Worm (Caenorhabditis elegans) whole organism, midembryonic: ENCODE results near the gene C17A2.4.
A peak's percentile ranks its signal among the peaks of the same experiment; 100 is the strongest.

Experiments used
- T22C8.4 ChIP-seq: fragments of 200-800 bp; sonication (Bioruptor generic); IDR thresholded peaks from 2 replicates; pipeline ENCODE4 v1.3.6; 2022; ENCODE audit warnings: missing genetic modification characterization, missing compliant biosample characterization
- cog-1 ChIP-seq: sonication (generic microtip); optimal IDR thresholded peaks from 2 replicates; lab custom pipeline; 2016; ENCODE audit warnings: missing genetic modification characterization, missing compliant biosample characterization
- flt-1 ChIP-seq: fragments of 200-800 bp; sonication (Bioruptor generic); IDR thresholded peaks from 2 replicates; pipeline ENCODE4 v1.3.6; 2022; ENCODE audit warnings: missing genetic modification characterization, missing compliant biosample characterization
- klf-2 ChIP-seq: fragments of 200-800 bp; sonication (Bioruptor generic); conservative IDR thresholded peaks from 2 replicates; pipeline ENCODE4 v1.3.6; 2022; ENCODE audit warnings: missing genetic modification reagents, missing genetic modification characterization, missing compliant biosample characterization
- med-1 ChIP-seq: sonication (generic microtip); optimal IDR thresholded peaks from 2 replicates; lab custom pipeline; 2017; ENCODE audit warnings: missing genetic modification characterization, mild to moderate bottlenecking, missing compliant biosample characterization, antibody characterized with exemption, missing genetic modification reagents; ENCODE audit not compliant: insufficient read depth
- ref-1 ChIP-seq: fragments of 200-800 bp; sonication (Bioruptor generic); conservative IDR thresholded peaks from 2 replicates; pipeline ENCODE4 v1.3.6; 2022; ENCODE audit warnings: missing genetic modification reagents, missing genetic modification characterization, missing compliant biosample characterization
- tab-1 ChIP-seq: fragments of 200-800 bp; sonication (Bioruptor generic); IDR thresholded peaks from 2 replicates; pipeline ENCODE4 v1.3.6; 2022; ENCODE audit warnings: missing genetic modification characterization, missing compliant biosample characterization
- ztf-23 ChIP-seq: fragments of 200-800 bp; sonication (Bioruptor generic); IDR thresholded peaks from 2 replicates; pipeline ENCODE4 v1.3.6; 2022; ENCODE audit warnings: missing genetic modification reagents, missing genetic modification characterization, missing compliant biosample characterization
- ztf-29 ChIP-seq: fragments of 200-800 bp; sonication (Bioruptor generic); IDR thresholded peaks from 2 replicates; pipeline ENCODE4 v1.3.6; 2022; ENCODE audit warnings: missing genetic modification reagents, missing genetic modification characterization, missing compliant biosample characterization

The C17A2.4 gene

ce11 chrII:3839562-3839961 is at the start of gene C17A2.4:
TSS of gene C17A2.4 (plus strand) at chrII:3839862.
- TF ChIP-seq klf-2 (no peak), ztf-23 (GFP tag; lab: Robert Waterston, UW) (no peak), tab-1 (no peak), T22C8.4 (GFP tag; lab: Robert Waterston, UW) (no peak), ref-1 (GFP tag; lab: Robert Waterston, UW) (no peak), med-1 (GFP tag; lab: Kevin White, UChicago) (no peak), cog-1 (tag; lab: Kevin White, UChicago) (no peak), ztf-29 (GFP tag; lab: Robert Waterston, UW) (no peak), flt-1 (GFP tag; lab: Robert Waterston, UW) (no peak)

ce11 chrII:3793336-3793735 is 46.3 kb upstream of the C17A2.4 start, which contains the start of gene fbxb-99:
TSS of gene fbxb-99 (minus strand) at chrII:3793436.
- no peak for TF ChIP-seq flt-1 (GFP tag; lab: Robert Waterston, UW)
- no peak for TF ChIP-seq klf-2
- TF ChIP-seq ref-1 (GFP tag; lab: Robert Waterston, UW) = no peak
- TF ChIP-seq ztf-29 (GFP tag; lab: Robert Waterston, UW) = no peak
- no peak for TF ChIP-seq cog-1 (tag; lab: Kevin White, UChicago)
- no peak for TF ChIP-seq tab-1
- TF ChIP-seq ztf-23 (GFP tag; lab: Robert Waterston, UW) = no peak
- no peak for TF ChIP-seq T22C8.4 (GFP tag; lab: Robert Waterston, UW)
- TF ChIP-seq med-1 (GFP tag; lab: Kevin White, UChicago) = no peak

ce11 chrII:3795323-3795722 is 44.3 kb upstream of the C17A2.4 start, which contains the start of gene Y8A9A.2:
TSS of gene Y8A9A.2 (plus strand) at chrII:3795623.
- no peak for TF ChIP-seq klf-2
- no peak for TF ChIP-seq T22C8.4 (GFP tag; lab: Robert Waterston, UW)
- no peak for TF ChIP-seq ref-1 (GFP tag; lab: Robert Waterston, UW)
- TF ChIP-seq tab-1 = no peak
- TF ChIP-seq cog-1 (tag; lab: Kevin White, UChicago) = no peak
- TF ChIP-seq ztf-29 (GFP tag; lab: Robert Waterston, UW) = no peak
- TF ChIP-seq ztf-23 (GFP tag; lab: Robert Waterston, UW) = no peak

- TF ChIP-seq cog-1 (tag; lab: Kevin White, UChicago) = no peak
- no peak for TF ChIP-seq T22C8.4 (GFP tag; lab: Robert Waterston, UW)
- no peak for TF ChIP-seq klf-2
- no peak for TF ChIP-seq ztf-23 (GFP tag; lab: Robert Waterston, UW)
- TF ChIP-seq med-1 (GFP tag; lab: Kevin White, UChicago) = no peak
- TF ChIP-seq tab-1 = no peak
- no peak for TF ChIP-seq ref-1 (GFP tag; lab: Robert Waterston, UW)
- TF ChIP-seq ztf-29 (GFP tag; lab: Robert Waterston, UW) = no peak
- TF ChIP-seq flt-1 (GFP tag; lab: Robert Waterston, UW) = no peak
Measured at ce11 chrII:3803219-3803618, 36.4 kb upstream of the C17A2.4 start, which contains the start of gene ins-32. TSS of gene ins-32 (minus strand) at chrII:3803319.

DNA sequence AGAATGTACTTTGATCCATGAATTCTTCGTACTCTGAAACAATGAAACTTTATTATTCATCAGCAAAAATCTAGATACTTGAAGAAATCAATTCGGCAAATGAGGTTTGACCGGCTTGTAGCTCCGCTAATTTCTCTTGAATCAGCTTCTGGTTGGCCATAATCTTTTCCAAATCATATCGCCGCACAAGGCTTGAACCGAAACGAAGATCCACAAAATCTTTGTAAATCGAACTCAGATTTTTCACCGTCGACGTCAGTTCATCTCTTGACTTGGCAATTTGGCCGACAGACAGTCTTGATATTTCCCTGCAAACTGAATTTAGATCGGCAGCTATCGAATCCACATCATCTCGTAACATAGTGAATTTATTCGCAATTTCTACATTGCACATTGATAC is 34.1 kb upstream of the C17A2.4 start:
- TF ChIP-seq flt-1 (GFP tag; lab: Robert Waterston, UW) = no peak
- TF ChIP-seq tab-1 = no peak
- TF ChIP-seq ztf-29 (GFP tag; lab: Robert Waterston, UW) = no peak
- no peak for TF ChIP-seq klf-2
- TF ChIP-seq ztf-23 (GFP tag; lab: Robert Waterston, UW) = no peak
- TF ChIP-seq ref-1 (GFP tag; lab: Robert Waterston, UW) = no peak
- TF ChIP-seq T22C8.4 (GFP tag; lab: Robert Waterston, UW) = no peak
- no peak for TF ChIP-seq med-1 (GFP tag; lab: Kevin White, UChicago)
- TF ChIP-seq cog-1 (tag; lab: Kevin White, UChicago) = no peak

- TF ChIP-seq T22C8.4 (GFP tag; lab: Robert Waterston, UW) (no peak), ztf-29 (GFP tag; lab: Robert Waterston, UW) (no peak), klf-2 (no peak), cog-1 (tag; lab: Kevin White, UChicago) (no peak), med-1 (GFP tag; lab: Kevin White, UChicago) (no peak), flt-1 (GFP tag; lab: Robert Waterston, UW) (no peak), ztf-23 (GFP tag; lab: Robert Waterston, UW) (no peak), tab-1 (no peak), ref-1 (GFP tag; lab: Robert Waterston, UW) (no peak)
Measured at ce11 chrII:3806964-3807363, 32.7 kb upstream of the C17A2.4 start, which contains the start of gene F54D10.4. TSS of gene F54D10.4 (minus strand) at chrII:3807064.

DNA sequence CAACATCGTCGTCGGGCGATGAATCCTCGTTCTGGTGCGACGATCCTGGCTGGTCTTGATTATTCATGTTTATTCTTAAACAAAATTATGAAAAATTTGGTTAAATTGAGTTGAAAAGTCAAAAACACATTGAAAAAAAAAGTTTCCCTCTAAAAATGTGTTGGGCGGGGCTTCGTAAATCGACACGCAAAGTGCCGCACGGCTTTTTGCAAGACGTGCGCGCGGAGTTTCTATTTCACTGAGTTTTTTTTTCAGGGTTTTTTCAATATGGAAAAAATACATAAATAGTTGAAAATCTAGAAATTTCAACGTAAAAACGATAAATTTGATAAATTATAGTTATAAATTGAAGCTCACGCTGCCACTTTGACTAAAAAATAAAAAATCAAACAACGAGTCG is 31.6 kb upstream of the C17A2.4 start, which contains the start of gene F54D10.5:
TSS of gene F54D10.5 (minus strand) at position 74 of the 400 bp plus-strand sequence.
- TF ChIP-seq ztf-29 (GFP tag; lab: Robert Waterston, UW) (no peak), tab-1 (no peak), klf-2 (no peak), flt-1 (GFP tag; lab: Robert Waterston, UW) (0 out of 2 replicates have a peak, but pooled peaks have one; percentile 18), ref-1 (GFP tag; lab: Robert Waterston, UW) (no peak), cog-1 (tag; lab: Kevin White, UChicago) (no peak), med-1 (GFP tag; lab: Kevin White, UChicago) (peak; percentile 65), ztf-23 (GFP tag; lab: Robert Waterston, UW) (peak; percentile 50; the same call in 1 of the 2 replicates), T22C8.4 (GFP tag; lab: Robert Waterston, UW) (no peak)

- no peak for TF ChIP-seq T22C8.4 (GFP tag; lab: Robert Waterston, UW)
- no peak for TF ChIP-seq klf-2
- TF ChIP-seq ztf-29 (GFP tag; lab: Robert Waterston, UW) = no peak
- TF ChIP-seq flt-1 (GFP tag; lab: Robert Waterston, UW) = no peak
- no peak for TF ChIP-seq cog-1 (tag; lab: Kevin White, UChicago)
- no peak for TF ChIP-seq ztf-23 (GFP tag; lab: Robert Waterston, UW)
- TF ChIP-seq med-1 (GFP tag; lab: Kevin White, UChicago) = no peak
- no peak for TF ChIP-seq ref-1 (GFP tag; lab: Robert Waterston, UW)
- TF ChIP-seq tab-1 = no peak
Measured at ce11 chrII:3808643-3809042, 31.0 kb upstream of the C17A2.4 start.

DNA sequence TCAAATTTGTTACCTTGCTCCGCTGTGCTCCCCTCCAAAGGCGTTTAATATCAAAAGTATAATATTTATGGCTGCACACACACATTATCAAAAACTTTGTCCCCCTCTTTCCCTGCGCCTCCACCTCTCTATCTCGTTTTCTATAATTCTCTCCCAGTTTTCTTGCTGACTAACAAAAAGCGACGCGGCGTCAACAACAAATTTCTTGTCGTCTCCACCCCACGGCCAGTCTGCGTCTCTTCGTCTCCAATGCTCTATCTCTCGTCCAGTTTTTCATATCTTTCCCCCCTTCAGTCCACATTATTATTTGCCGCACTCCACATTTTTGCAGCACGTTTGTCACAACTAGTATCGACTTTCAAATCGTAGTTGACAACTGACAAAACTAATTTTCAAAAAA is 29.1 kb upstream of the C17A2.4 start:
- no peak for TF ChIP-seq tab-1
- no peak for TF ChIP-seq T22C8.4 (GFP tag; lab: Robert Waterston, UW)
- no peak for TF ChIP-seq flt-1 (GFP tag; lab: Robert Waterston, UW)
- TF ChIP-seq ztf-23 (GFP tag; lab: Robert Waterston, UW) = no peak
- TF ChIP-seq med-1 (GFP tag; lab: Kevin White, UChicago) = no peak
- peak; percentile 54 for TF ChIP-seq cog-1 (tag; lab: Kevin White, UChicago)
- no peak for TF ChIP-seq ztf-29 (GFP tag; lab: Robert Waterston, UW)
